Worm (Caenorhabditis elegans) whole organism, young adult: Measurements from ENCODE around the gene aptf-3.

Experiments
- Y53G8AR.9 ChIP-seq: fragments of 200-800 bp; sonication (Bioruptor generic); conservative IDR thresholded peaks from 2 replicates; pipeline ENCODE4 v1.3.6; 2022; ENCODE audit warnings: missing genetic modification reagents, missing genetic modification characterization, missing compliant biosample characterization
- bed-2 ChIP-seq: fragments of 200-800 bp; sonication (Bioruptor generic); IDR thresholded peaks from 2 replicates; pipeline ENCODE4 v1.3.6; 2022; ENCODE audit warnings: missing genetic modification reagents, missing genetic modification characterization, missing compliant biosample characterization
- ets-4 ChIP-seq: fragments of 200-800 bp; sonication (Bioruptor generic); optimal IDR thresholded peaks from 2 replicates; lab custom pipeline; 2018; ENCODE audit warnings: mild to moderate bottlenecking, missing genetic modification characterization, missing compliant biosample characterization
- lin-26 ChIP-seq: fragments of 200-800 bp; sonication (Bioruptor generic); IDR thresholded peaks from 2 replicates; pipeline ENCODE4 v1.3.6; 2022; ENCODE audit warnings: missing genetic modification reagents, missing genetic modification characterization, missing compliant biosample characterization
- madf-10 ChIP-seq: sonication (generic microtip); optimal IDR thresholded peaks from 2 replicates; lab custom pipeline; 2016; ENCODE audit warnings: mild to moderate bottlenecking, missing genetic modification characterization, missing compliant biosample characterization
- tbx-9 ChIP-seq: sonication (generic microtip); optimal IDR thresholded peaks from 2 replicates; lab custom pipeline; 2016; ENCODE audit warnings: borderline replicate concordance, missing genetic modification characterization, inconsistent platforms, missing compliant biosample characterization

DNA sequence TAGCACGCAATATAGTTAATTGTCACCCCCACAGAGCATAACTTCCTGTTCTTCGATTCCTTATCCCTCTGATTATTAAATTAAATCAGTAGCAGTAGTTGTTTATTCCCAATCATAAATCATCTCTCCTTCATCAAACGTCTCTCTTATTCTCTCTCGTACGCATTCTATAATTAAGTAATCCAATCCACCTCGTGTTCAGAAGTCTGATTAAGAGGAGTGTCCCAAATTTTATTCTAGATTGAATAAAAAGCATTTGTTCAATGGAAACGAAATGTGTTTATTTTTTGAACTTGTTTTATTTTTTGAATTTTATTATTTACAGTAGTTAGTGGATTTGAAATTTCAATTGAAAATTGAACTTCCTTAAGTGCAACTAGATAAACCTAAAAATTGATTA lies 17.3 kb downstream of the aptf-3 start:
- TF ChIP-seq bed-2 (GFP tag; lab: Robert Waterston, UW) (no peak), tbx-9 (no peak), madf-10 (tag; lab: Kevin White, UChicago) (no peak), ets-4 (GFP tag; lab: Kevin White, UChicago) (no peak), Y53G8AR.9 (no peak), lin-26 (no peak)
